Fruit fly (Drosophila melanogaster): ENCODE results near the gene Ir7f.

Gene Ir7f

DNA sequence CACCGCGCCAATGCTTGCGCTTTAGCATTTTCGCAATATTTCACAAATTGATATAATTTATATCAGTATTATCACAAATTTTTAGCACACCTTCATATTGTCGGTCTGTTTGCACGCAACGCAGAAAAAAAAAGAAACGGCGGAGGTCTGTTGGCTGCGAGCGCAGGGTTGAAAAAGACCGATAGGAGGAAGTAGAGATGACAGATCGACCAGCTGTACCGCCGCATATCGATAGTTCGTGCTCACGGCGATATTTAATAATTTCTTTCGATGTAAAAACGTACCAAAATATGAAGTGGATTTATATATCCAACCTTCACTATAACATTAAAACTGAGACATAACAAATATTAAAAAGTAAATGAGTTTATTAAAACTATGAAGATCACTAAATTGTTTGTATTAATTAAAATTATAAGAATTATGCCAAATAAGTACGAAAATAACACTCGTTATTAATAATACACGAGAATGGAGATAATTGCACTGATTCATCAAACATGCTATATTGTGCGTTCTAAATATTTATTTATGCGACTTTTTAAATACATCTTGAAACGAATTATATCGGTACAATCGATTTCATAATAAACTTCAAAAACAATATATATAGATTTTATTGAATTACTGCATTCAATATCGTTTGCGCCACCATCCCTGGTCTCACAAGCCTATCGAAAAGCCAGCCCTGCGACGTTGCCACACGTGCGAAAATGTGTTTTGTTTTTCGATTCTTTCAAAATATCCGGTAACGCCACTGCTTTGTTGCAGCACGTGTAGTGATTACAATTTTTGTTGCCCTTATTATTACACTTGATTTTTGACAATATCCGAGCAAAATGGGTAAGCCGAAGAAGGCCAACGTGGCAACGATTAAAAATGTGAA, 17.6 kb upstream of the Ir7f start, which contains the start of the genes RpS6 and bys (continued):
- TF ChIP-seq CG9876 (GFP tag; optimal IDR thresholded peaks at IDR 0.05) (peak; percentile 6), lov (optimal IDR thresholded peaks at IDR 0.05) (no peak), lov (GFP tag; IDR thresholded peaks at IDR 0.05) (0 out of 3 replicates have a peak, but pooled peaks have one; percentile 66), CG42726 (GFP tag; IDR thresholded peaks at IDR 0.05; ENCODE audit: partially characterized antibody) (peak; percentile 89; the same call in 1 of the 2 replicates), Deaf1 (tag; optimal IDR thresholded peaks at IDR 0.05) (no peak), CG10979 (tag; optimal IDR thresholded peaks at IDR 0.05) (peak; percentile 2), CG12942 (GFP tag; optimal IDR thresholded peaks at IDR 0.05) (peak; percentile 9), sc (optimal IDR thresholded peaks at IDR 0.05) (no peak), sc (GFP tag; optimal IDR thresholded peaks at IDR 0.05) (no peak), fru (optimal IDR thresholded peaks at IDR 0.05) (no peak), CG30431 (GFP tag; optimal IDR thresholded peaks at IDR 0.05) (no peak), Bteb2 (GFP tag; optimal IDR thresholded peaks at IDR 0.05) (peak; percentile 58), Ravus (GFP tag; IDR thresholded peaks at IDR 0.05) (no peak), Adf1 (GFP tag; IDR thresholded peaks at IDR 0.05) (no peak), toy (GFP tag; IDR thresholded peaks at IDR 0.05) (no peak), lola (GFP tag; optimal IDR thresholded peaks at IDR 0.05) (peak in 1 of 3 experiments; percentile 61), CG12236 (GFP tag; optimal IDR thresholded peaks at IDR 0.05) (no peak), CG43689 (GFP tag; IDR thresholded peaks at IDR 0.05) (no peak), CG2199 (GFP tag; IDR thresholded peaks at IDR 0.05) (peak; percentile 79; the same call in 1 of the 3 replicates), Neu2 (GFP tag; optimal IDR thresholded peaks at IDR 0.05; ENCODE audit: borderline replicate concordance) (no peak), wdn (GFP tag; IDR thresholded peaks at IDR 0.05) (peak; percentile 12; the same call in 1 of the 2 replicates), zen (tag; optimal IDR thresholded peaks at IDR 0.05) (peak; percentile 43), Aef1 (GFP tag; IDR thresholded peaks at IDR 0.05) (0 out of 3 replicates have a peak, but pooled peaks have one; percentile 15), bowl (GFP tag; IDR thresholded peaks at IDR 0.05) (no peak), onecut (GFP tag; IDR thresholded peaks at IDR 0.05) (peak; percentile 75), grn (GFP tag; optimal IDR thresholded peaks at IDR 0.05) (no peak), tll (GFP tag; optimal IDR thresholded peaks at IDR 0.05) (no peak), CG34422 (GFP tag; IDR thresholded peaks at IDR 0.05) (peak; percentile 51), HLH4C (GFP tag; IDR thresholded peaks at IDR 0.05; ENCODE audit: partially characterized antibody) (peak; percentile 73), Hr39 (optimal IDR thresholded peaks at IDR 0.05) (no peak), BtbVII (GFP tag; optimal IDR thresholded peaks at IDR 0.05) (peak; percentile 77), CG18011 (GFP tag; optimal IDR thresholded peaks at IDR 0.05) (no peak), gem (tag; optimal IDR thresholded peaks at IDR 0.05) (peak; percentile 50), jumu (GFP tag; optimal IDR thresholded peaks at IDR 0.05) (no peak), crol (GFP tag; IDR thresholded peaks at IDR 0.05) (no peak), CG1603 (tag; optimal IDR thresholded peaks at IDR 0.05) (peak; percentile 61), bbx (GFP tag; IDR thresholded peaks at IDR 0.05; ENCODE audit: partially characterized antibody) (peak; percentile 91), Hey (tag; optimal IDR thresholded peaks at IDR 0.05) (no peak), gcm2 (GFP tag; optimal IDR thresholded peaks at IDR 0.05) (no peak), Atf3 (GFP tag; optimal IDR thresholded peaks at IDR 0.05) (no peak), Dip2 (GFP tag; IDR thresholded peaks at IDR 0.05) (no peak), nerfin-1 (tag; optimal IDR thresholded peaks at IDR 0.05) (peak; percentile 22), Usf (GFP tag; optimal IDR thresholded peaks at IDR 0.05) (no peak), HLH3B (GFP tag; IDR thresholded peaks at IDR 0.05) (peak; percentile 36; the same call in 1 of the 2 replicates), Atf-2 (GFP tag; optimal IDR thresholded peaks at IDR 0.05) (no peak), CG14965 (GFP tag; optimal IDR thresholded peaks at IDR 0.05; ENCODE audit: borderline replicate concordance) (no peak), al (GFP tag; IDR thresholded peaks at IDR 0.05) (peak; percentile 38), tio (GFP tag; optimal IDR thresholded peaks at IDR 0.05) (no peak), bsh (GFP tag; optimal IDR thresholded peaks at IDR 0.05) (peak; percentile 2 to 5)
